Fruit fly (Drosophila melanogaster) whole organism, embryonic: Measurements from ENCODE around the gene Tm1.

ENCODE experiments used
- Awh ChIP-seq: fragments of 200-800 bp; sonication (Bioruptor generic); IDR thresholded peaks from 2 replicates; pipeline ENCODE4, ENCODE4 v1.3.6; 2022; ENCODE audit warnings: missing biosample characterization, missing genetic modification characterization
- CG13624 ChIP-seq: fragments of 200-800 bp; sonication (Bioruptor generic); optimal IDR thresholded peaks from 2 replicates; lab custom pipeline; 2016; ENCODE audit warnings: missing biosample characterization, missing genetic modification characterization
- CG1647 ChIP-seq: fragments of 200-800 bp; sonication (Bioruptor generic); optimal IDR thresholded peaks from 3 replicates; lab custom pipeline; 2016; ENCODE audit warnings: missing biosample characterization, missing genetic modification characterization
- CG17361 ChIP-seq: fragments of 200-800 bp; sonication (Bioruptor generic); IDR thresholded peaks from 3 replicates; pipeline ENCODE4 v1.3.6; 2022; ENCODE audit warnings: missing biosample characterization, missing genetic modification characterization
- CG17829 ChIP-seq: fragments of 200-800 bp; optimal IDR thresholded peaks from 2 replicates; lab custom pipeline; 2019; ENCODE audit warnings: missing biosample characterization, mild to moderate bottlenecking, missing genetic modification characterization, moderate library complexity
- CG30431 ChIP-seq: fragments of 200-800 bp; sonication (Bioruptor generic); optimal IDR thresholded peaks from 2 replicates; lab custom pipeline; 2017; ENCODE audit warnings: missing biosample characterization, missing genetic modification characterization
- CG31224 ChIP-seq: fragments of 200-800 bp; sonication (Bioruptor generic); IDR thresholded peaks from 2 replicates; pipeline ENCODE4 v1.3.6; 2022; ENCODE audit warnings: missing biosample characterization, missing genetic modification characterization
- CG4328 ChIP-seq: fragments of 200-800 bp; sonication (Bioruptor generic); optimal IDR thresholded peaks from 3 replicates; lab custom pipeline; 2017; ENCODE audit warnings: missing biosample characterization, missing genetic modification reagents, missing genetic modification characterization
- CG4360 ChIP-seq: fragments of 200-800 bp; sonication (Bioruptor generic); IDR thresholded peaks from 2 replicates; pipeline ENCODE4 v1.3.6; 2022; ENCODE audit warnings: missing biosample characterization, missing genetic modification characterization
- CG6689 ChIP-seq: fragments of 200-800 bp; sonication (Bioruptor generic); IDR thresholded peaks from 2 replicates; pipeline ENCODE4 v1.3.6; 2022; ENCODE audit warnings: missing biosample characterization, missing genetic modification characterization
- CG6791 ChIP-seq: fragments of 200-800 bp; sonication (Bioruptor generic); IDR thresholded peaks from 3 replicates; pipeline ENCODE4 v1.3.6; 2022; ENCODE audit warnings: missing biosample characterization, missing genetic modification characterization; ENCODE audit not compliant: partially characterized antibody
- CG6854 ChIP-seq: fragments of 200-800 bp; sonication (Bioruptor generic); optimal IDR thresholded peaks from 3 replicates; lab custom pipeline; 2017; ENCODE audit warnings: missing biosample characterization, mild to moderate bottlenecking, missing genetic modification characterization
- CG8290 ChIP-seq, 3 experiments: fragments of 200-800 bp; sonication (Bioruptor generic); optimal IDR thresholded peaks; 2 replicates each; lab custom pipeline; 2016 to 2019; ENCODE audit warnings: missing biosample characterization in 3 of 3, missing genetic modification characterization in 3 of 3, mild to moderate bottlenecking in 2 of 3, moderate library complexity in 1 of 3
- CG9609 ChIP-seq: fragments of 200-800 bp; sonication (Bioruptor generic); optimal IDR thresholded peaks from 3 replicates; lab custom pipeline; 2016; ENCODE audit warnings: missing biosample characterization, missing genetic modification characterization
- CG9727 ChIP-seq: fragments of 200-800 bp; sonication (Bioruptor generic); optimal IDR thresholded peaks from 3 replicates; lab custom pipeline; 2017; ENCODE audit warnings: missing biosample characterization, mild to moderate bottlenecking, missing genetic modification characterization
- CG9797 ChIP-seq: fragments of 200-800 bp; sonication (Bioruptor generic); optimal IDR thresholded peaks from 3 replicates; lab custom pipeline; 2018; ENCODE audit warnings: missing biosample characterization, mild to moderate bottlenecking, missing genetic modification characterization
- CrebB ChIP-seq: fragments of 200-800 bp; sonication (Bioruptor generic); optimal IDR thresholded peaks from 3 replicates; lab custom pipeline; 2018; ENCODE audit warnings: missing biosample characterization, mild to moderate bottlenecking, missing genetic modification characterization
- Dip3 ChIP-seq: fragments of 200-800 bp; sonication (Bioruptor generic); optimal IDR thresholded peaks from 3 replicates; lab custom pipeline; 2016; ENCODE audit warnings: missing biosample characterization, missing genetic modification characterization
- Ets65A ChIP-seq: fragments of 200-800 bp; sonication (Bioruptor generic); peaks from one replicate; lab custom pipeline; 2016; ENCODE audit warnings: missing biosample characterization, missing genetic modification characterization
- Ets97D ChIP-seq: fragments of 200-800 bp; sonication (Bioruptor generic); optimal IDR thresholded peaks from 3 replicates; lab custom pipeline; 2016; ENCODE audit warnings: missing biosample characterization, missing genetic modification characterization
- HHEX ChIP-seq: fragments of 200-800 bp; sonication (Bioruptor generic); optimal IDR thresholded peaks from 3 replicates; lab custom pipeline; 2017; ENCODE audit warnings: missing biosample characterization, mild to moderate bottlenecking, missing genetic modification characterization, missing genetic modification reagents
- Hr39 ChIP-seq: fragments of >200 bp; optimal IDR thresholded peaks from 2 replicates; lab custom pipeline; 2017
- Hr51 ChIP-seq, 2 experiments: fragments of 200-800 bp; sonication (Bioruptor generic); optimal IDR thresholded peaks; 2 replicates in 1 of 2; 3 replicates in 1 of 2; lab custom pipeline; 2016 to 2018; ENCODE audit warnings: missing biosample characterization in 2 of 2, missing genetic modification characterization in 2 of 2, mild to moderate bottlenecking in 1 of 2, moderate library complexity in 1 of 2
- Lhr ChIP-seq: fragments of 200-800 bp; sonication (Bioruptor generic); optimal IDR thresholded peaks from 3 replicates; lab custom pipeline; 2017; ENCODE audit warnings: mild to moderate bottlenecking, missing biosample characterization, missing genetic modification reagents, missing genetic modification characterization
- Mad ChIP-seq: fragments of 200-800 bp; sonication (Bioruptor generic); optimal IDR thresholded peaks from 2 replicates; lab custom pipeline; 2016; ENCODE audit warnings: missing biosample characterization, missing genetic modification characterization
- Max ChIP-seq: fragments of 200-800 bp; sonication (Bioruptor generic); optimal IDR thresholded peaks from 2 replicates; lab custom pipeline; 2016; ENCODE audit warnings: missing biosample characterization, mild to moderate bottlenecking, missing genetic modification characterization
- Med ChIP-seq: fragments of 200-800 bp; sonication (Bioruptor generic); peaks from one replicate; lab custom pipeline; 2016; ENCODE audit warnings: missing biosample characterization, missing genetic modification characterization, mild to moderate bottlenecking, inconsistent platforms, moderate library complexity
- Meics ChIP-seq: fragments of 200-800 bp; sonication (Bioruptor generic); optimal IDR thresholded peaks from 2 replicates; lab custom pipeline; 2017; ENCODE audit warnings: missing biosample characterization, mild to moderate bottlenecking, missing genetic modification characterization
- Ravus ChIP-seq: fragments of 200-800 bp; sonication (Bioruptor generic); IDR thresholded peaks from 2 replicates; pipeline ENCODE4 v1.3.6; 2022; ENCODE audit warnings: missing biosample characterization, missing genetic modification characterization
- Sox100B ChIP-seq: fragments of 200-800 bp; sonication (Bioruptor generic); optimal IDR thresholded peaks from 3 replicates; lab custom pipeline; 2018; ENCODE audit warnings: missing biosample characterization, mild to moderate bottlenecking, missing genetic modification characterization
- Sry-β ChIP-seq: fragments of 200-800 bp; sonication (Bioruptor generic); optimal IDR thresholded peaks from 2 replicates; lab custom pipeline; 2018; ENCODE audit warnings: missing biosample characterization, mild to moderate bottlenecking, missing genetic modification characterization, moderate library complexity
- abd-A ChIP-seq: fragments of 200-800 bp; sonication (Bioruptor generic); optimal IDR thresholded peaks from 3 replicates; lab custom pipeline; 2019; ENCODE audit warnings: missing biosample characterization, mild to moderate bottlenecking, missing genetic modification characterization, moderate library complexity
- bbx ChIP-seq: fragments of 200-800 bp; sonication (Bioruptor generic); IDR thresholded peaks from 2 replicates; pipeline ENCODE4 v1.3.6; 2022; ENCODE audit warnings: missing biosample characterization, missing genetic modification characterization; ENCODE audit not compliant: partially characterized antibody
- cg ChIP-seq: fragments of 200-800 bp; sonication (Bioruptor generic); optimal IDR thresholded peaks from 3 replicates; lab custom pipeline; 2019; ENCODE audit warnings: missing biosample characterization, mild to moderate bottlenecking, missing genetic modification characterization, moderate library complexity
- chif ChIP-seq, 2 experiments: fragments of 200-800 bp; sonication (Bioruptor generic); optimal IDR thresholded peaks; 3 replicates each; lab custom pipeline; 2016; ENCODE audit warnings: missing biosample characterization in 2 of 2, missing genetic modification characterization in 2 of 2
- chinmo ChIP-seq: fragments of 200-800 bp; sonication (Bioruptor generic); IDR thresholded peaks from 4 replicates; pipeline ENCODE4 v1.3.6; 2022; ENCODE audit warnings: missing biosample characterization, missing genetic modification characterization; ENCODE audit not compliant: partially characterized antibody
- crol ChIP-seq: fragments of 200-800 bp; sonication (Bioruptor generic); IDR thresholded peaks from 2 replicates; pipeline ENCODE4 v1.3.6; 2022; ENCODE audit warnings: missing biosample characterization, missing genetic modification characterization
- emc ChIP-seq: fragments of 200-800 bp; sonication (Bioruptor generic); optimal IDR thresholded peaks from 2 replicates; lab custom pipeline; 2016; ENCODE audit warnings: missing biosample characterization, missing genetic modification characterization
- grn ChIP-seq: fragments of 200-800 bp; sonication (Bioruptor generic); optimal IDR thresholded peaks from 3 replicates; lab custom pipeline; 2017; ENCODE audit warnings: missing biosample characterization, missing genetic modification characterization
- gsb-n ChIP-seq: fragments of 200-800 bp; sonication (Bioruptor generic); optimal IDR thresholded peaks from 3 replicates; lab custom pipeline; 2018; ENCODE audit warnings: missing biosample characterization, mild to moderate bottlenecking, missing genetic modification characterization
- hkb ChIP-seq, 2 experiments: fragments of 200-800 bp in 1 of 2; fragments of >200 bp in 1 of 2; sonication (Bioruptor generic) in 1 of 2; IDR thresholded peaks in 1 of 2; optimal IDR thresholded peaks in 1 of 2; 2 replicates each; pipeline versions ENCODE4 v1.3.6 to Lab custom; 2017 to 2022; ENCODE audit warnings: missing biosample characterization in 1 of 2, missing genetic modification characterization in 1 of 2
- lmd ChIP-seq: fragments of 200-800 bp; sonication (Bioruptor generic); IDR thresholded peaks from 2 replicates; pipeline ENCODE4 v1.3.6; 2022; ENCODE audit warnings: missing biosample characterization, missing genetic modification characterization
- mirr ChIP-seq: fragments of 200-800 bp; sonication (Bioruptor generic); optimal IDR thresholded peaks from 3 replicates; lab custom pipeline; 2018; ENCODE audit warnings: missing biosample characterization, mild to moderate bottlenecking, missing genetic modification characterization
- nau ChIP-seq: fragments of 200-800 bp; sonication (Bioruptor generic); optimal IDR thresholded peaks from 3 replicates; lab custom pipeline; 2017; ENCODE audit warnings: missing biosample characterization, mild to moderate bottlenecking, missing genetic modification characterization, missing genetic modification reagents
- oc ChIP-seq: fragments of 200-800 bp; sonication (Bioruptor generic); optimal IDR thresholded peaks from 2 replicates; lab custom pipeline; 2018; ENCODE audit warnings: missing biosample characterization, mild to moderate bottlenecking, missing genetic modification characterization, moderate library complexity
- odd ChIP-seq: fragments of 200-800 bp; sonication (Bioruptor generic); optimal IDR thresholded peaks from 2 replicates; lab custom pipeline; 2017; ENCODE audit warnings: missing biosample characterization, mild to moderate bottlenecking, missing genetic modification characterization
- otp ChIP-seq: fragments of 200-800 bp; sonication (Bioruptor generic); IDR thresholded peaks from 3 replicates; pipeline ENCODE4, ENCODE4 v1.3.6; 2022; ENCODE audit warnings: missing biosample characterization, missing genetic modification characterization
- peb ChIP-seq: fragments of 200-800 bp; sonication (Bioruptor generic); IDR thresholded peaks from 2 replicates; pipeline ENCODE4 v1.3.6; 2022; ENCODE audit warnings: missing biosample characterization, missing genetic modification characterization
- pnt ChIP-seq: fragments of 200-800 bp; sonication (Bioruptor generic); optimal IDR thresholded peaks from 3 replicates; lab custom pipeline; 2016; ENCODE audit warnings: missing biosample characterization, missing genetic modification characterization
- ranshi ChIP-seq: fragments of 200-800 bp; sonication (Bioruptor generic); IDR thresholded peaks from 2 replicates; pipeline ENCODE4 v1.3.6; 2022; ENCODE audit warnings: missing biosample characterization, missing genetic modification characterization
- usp ChIP-seq: fragments of >200 bp; optimal IDR thresholded peaks from 2 replicates; lab custom pipeline; 2017; ENCODE audit warnings: missing biosample characterization, missing genetic modification characterization

Tm1 gene

DNA sequence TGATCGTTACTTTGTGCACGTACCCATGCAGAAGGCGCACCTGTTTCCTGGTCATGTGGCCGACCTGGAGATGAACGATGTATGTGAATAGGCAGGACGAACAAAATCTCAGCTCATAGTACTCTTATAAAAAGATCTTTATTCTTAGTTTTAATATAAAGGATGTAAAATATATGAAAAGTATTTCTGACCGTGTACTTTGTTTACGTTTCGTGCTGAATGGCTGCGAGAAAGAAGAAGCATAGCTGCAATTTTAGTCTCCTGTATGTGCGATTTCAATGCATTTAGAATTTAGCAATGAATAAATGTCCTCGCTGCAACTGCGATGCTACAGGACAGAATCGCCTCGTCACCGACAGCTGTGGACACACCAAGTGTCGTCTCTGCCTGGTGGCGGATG lies 69.8 kb downstream of the Tm1 start, which contains the start of the genes CG42726 and CG42727 (continued):
- TF ChIP-seq otp (GFP tag; lab: Robert Waterston, UW) (no peak), nau (no peak), Sox100B (no peak), CG6854 (GFP tag; lab: Kevin White, UChicago) (no peak), Ets97D (no peak), emc (GFP tag; lab: Kevin White, UChicago) (no peak), Dip3 (no peak), Meics (GFP tag; lab: Kevin White, UChicago) (peak; percentile 11), CG8290 (GFP tag; optimal IDR thresholded peaks at IDR 0.05; lab: Kevin White, UChicago) (no peak), CG8290 (tag; optimal IDR thresholded peaks at IDR 0.05; lab: Kevin White, UChicago) (no peak), Sry-β (GFP tag; lab: Kevin White, UChicago) (no peak), CG9727 (GFP tag; lab: Kevin White, UChicago) (peak; percentile 8), CG6791 (GFP tag; lab: Robert Waterston, UW) (no peak), chinmo (GFP tag; lab: Robert Waterston, UW) (no peak), Mad (GFP tag; lab: Kevin White, UChicago) (peak; percentile 31), HHEX (no peak), CG17829 (tag; lab: Kevin White, UChicago) (peak; percentile 42), oc (tag; lab: Kevin White, UChicago) (no peak), grn (GFP tag; lab: Kevin White, UChicago) (no peak), chif (GFP tag; optimal IDR thresholded peaks at IDR 0.05; lab: Kevin White, UChicago) (no peak), abd-A (no peak), CG4360 (GFP tag; lab: Robert Waterston, UW) (no peak), Hr51 (GFP tag; optimal IDR thresholded peaks at IDR 0.05; lab: Kevin White, UChicago) (no peak), CG6689 (GFP tag; lab: Robert Waterston, UW) (peak; percentile 38; the same call in 1 of the 2 replicates), CG17361 (GFP tag; lab: Robert Waterston, UW) (0 out of 3 replicates have a peak, but pooled peaks have one; percentile 15), cg (GFP tag; lab: Kevin White, UChicago) (no peak), CG31224 (GFP tag; lab: Robert Waterston, UW) (no peak), CG1647 (GFP tag; lab: Kevin White, UChicago) (peak; percentile 1), usp (GFP tag; lab: Kevin White, UChicago) (no peak), Hr39 (lab: Kevin White, UChicago) (no peak), peb (GFP tag; lab: Robert Waterston, UW) (no peak), CG4328 (GFP tag; lab: Kevin White, UChicago) (no peak), CG13624 (GFP tag; lab: Kevin White, UChicago) (no peak), CG30431 (GFP tag; lab: Kevin White, UChicago) (no peak), CG9797 (GFP tag; lab: Kevin White, UChicago) (no peak), hkb (optimal IDR thresholded peaks at IDR 0.05; lab: Kevin White, UChicago) (no peak), hkb (GFP tag; IDR thresholded peaks at IDR 0.05; lab: Robert Waterston, UW) (0 out of 2 replicates have a peak, but pooled peaks have one; percentile 40), CrebB (tag; lab: Kevin White, UChicago) (no peak), odd (no peak), Awh (GFP tag; lab: Robert Waterston, UW) (peak; percentile 10; the same call in 1 of the 2 replicates), Ets65A (no peak), pnt (GFP tag; lab: Kevin White, UChicago) (no peak), Med (GFP tag; lab: Kevin White, UChicago) (peak; percentile 89), CG9609 (GFP tag; lab: Kevin White, UChicago) (no peak), bbx (no peak), crol (no peak), gsb-n (tag; lab: Kevin White, UChicago) (no peak), Max (GFP tag; lab: Kevin White, UChicago) (no peak), mirr (GFP tag; lab: Kevin White, UChicago) (no peak), ranshi (GFP tag; lab: Robert Waterston, UW) (peak; percentile 41; the same call in 1 of the 2 replicates), lmd (GFP tag; lab: Robert Waterston, UW) (peak; percentile 40), Lhr (no peak), Ravus (GFP tag; lab: Robert Waterston, UW) (no peak)
